Fruit fly (Drosophila melanogaster) whole organism, pupa: ENCODE measurements around the gene CG4281.

Experiments
- CG10348 ChIP-seq: fragments of 200-800 bp; sonication (Bioruptor generic); IDR thresholded peaks from 2 replicates; pipeline ENCODE4 v1.3.6; 2022; ENCODE audit warnings: missing biosample characterization, missing genetic modification characterization
- CG34367 ChIP-seq: fragments of 200-800 bp; sonication (Bioruptor generic); optimal IDR thresholded peaks from 2 replicates; lab custom pipeline; 2018; ENCODE audit warnings: missing biosample characterization, mild to moderate bottlenecking, missing genetic modification characterization
- CG4496 ChIP-seq: fragments of 200-800 bp; sonication (Bioruptor generic); IDR thresholded peaks from 3 replicates; pipeline ENCODE4 v1.3.6; 2022; ENCODE audit warnings: missing biosample characterization, missing genetic modification characterization
- Ets98B ChIP-seq: fragments of 200-800 bp; sonication (Bioruptor generic); IDR thresholded peaks from 2 replicates; pipeline ENCODE4 v1.3.6; 2022; ENCODE audit warnings: missing biosample characterization, missing genetic modification characterization
- Snoo ChIP-seq: fragments of 200-800 bp; sonication (Bioruptor generic); optimal IDR thresholded peaks from 3 replicates; lab custom pipeline; 2017; ENCODE audit warnings: missing biosample characterization, mild to moderate bottlenecking, missing genetic modification characterization, inconsistent platforms

dm6 chrX:2024819-2025218 is 40.1 kb downstream of the CG4281 start:
- TF ChIP-seq CG4496 (GFP tag; lab: Robert Waterston, UW) (no peak), CG34367 (tag; lab: Kevin White, UChicago) (no peak), Snoo (tag; lab: Kevin White, UChicago) (no peak), CG10348 (GFP tag; lab: Robert Waterston, UW) (no peak), Ets98B (GFP tag; lab: Robert Waterston, UW) (no peak)
